Worm (Caenorhabditis elegans): Measurements from ENCODE around the gene T19E7.6.

The T19E7.6 gene

DNA sequence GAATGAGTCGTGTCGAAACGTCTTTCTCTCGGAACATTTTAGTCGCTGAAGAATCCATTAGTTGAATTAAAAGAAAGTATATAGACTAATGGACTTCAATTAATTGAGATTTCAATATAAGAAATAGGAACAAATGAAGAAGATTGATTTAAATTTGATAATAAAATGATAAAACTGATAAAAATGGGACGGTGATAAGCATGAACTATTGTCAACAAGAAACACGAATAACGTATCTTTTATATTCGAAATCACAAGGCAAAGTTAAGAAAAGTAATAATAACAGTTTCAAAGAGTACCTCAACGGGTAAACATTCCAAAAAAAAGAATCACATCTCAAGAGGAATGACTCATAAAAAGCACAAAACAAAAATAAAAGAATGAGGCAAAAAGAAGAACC is at the start of gene T19E7.6:
Gene T19E7.6, minus strand, starts transcription at position 45 of the 400 bp plus-strand sequence.
- peak; percentile 64 for TF ChIP-seq pha-4 (tag; optimal IDR thresholded peaks at IDR 0.05)
- TF ChIP-seq nhr-76 (tag; optimal IDR thresholded peaks at IDR 0.05), result no peak

DNA sequence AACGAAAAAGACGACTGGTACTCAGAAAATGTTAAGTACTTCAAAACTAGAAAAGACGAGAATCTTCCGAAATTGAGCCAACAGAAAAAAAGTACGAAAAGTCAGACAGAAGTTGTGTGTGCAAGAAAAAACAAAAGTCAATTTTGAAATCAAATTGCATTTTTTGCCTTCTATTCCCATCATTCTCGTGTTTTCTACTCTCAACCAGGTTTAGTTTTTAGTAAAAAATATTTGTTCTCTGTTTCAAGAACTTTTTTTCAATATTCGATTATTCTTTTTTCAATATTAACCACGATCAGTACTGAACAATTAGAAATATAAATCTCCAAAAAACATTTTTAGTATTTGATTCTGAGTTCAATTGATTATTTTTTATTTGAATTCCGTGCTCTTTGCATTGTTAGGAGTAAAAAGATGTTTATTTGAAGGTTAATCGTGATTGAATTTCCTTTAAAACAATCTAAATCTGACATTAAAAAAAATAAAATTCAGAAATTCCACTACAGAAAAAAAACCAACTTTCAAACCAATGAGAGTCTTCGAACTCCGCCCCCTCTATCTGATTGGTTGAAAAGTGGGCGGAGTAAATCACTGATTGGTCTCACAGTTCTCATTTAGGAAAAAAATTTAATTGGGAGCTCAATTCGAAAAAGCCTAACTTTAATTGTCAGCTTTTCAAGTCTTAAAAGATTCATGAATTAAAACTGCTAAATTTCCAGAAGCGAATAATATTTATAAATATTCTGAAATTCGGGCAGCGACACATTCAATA is 46.2 kb upstream of the T19E7.6 start:
- TF ChIP-seq jun-1 (tag; optimal IDR thresholded peaks at IDR 0.05) (no peak), unc-39 (tag; optimal IDR thresholded peaks at IDR 0.05) (no peak), lsy-12 (tag; optimal IDR thresholded peaks at IDR 0.05) (no peak), nfya-1 (tag; optimal IDR thresholded peaks at IDR 0.05; ENCODE audit: insufficient read depth) (peak; percentile 99), fkh-10 (GFP tag; optimal IDR thresholded peaks at IDR 0.05) (peak; percentile 27)

DNA sequence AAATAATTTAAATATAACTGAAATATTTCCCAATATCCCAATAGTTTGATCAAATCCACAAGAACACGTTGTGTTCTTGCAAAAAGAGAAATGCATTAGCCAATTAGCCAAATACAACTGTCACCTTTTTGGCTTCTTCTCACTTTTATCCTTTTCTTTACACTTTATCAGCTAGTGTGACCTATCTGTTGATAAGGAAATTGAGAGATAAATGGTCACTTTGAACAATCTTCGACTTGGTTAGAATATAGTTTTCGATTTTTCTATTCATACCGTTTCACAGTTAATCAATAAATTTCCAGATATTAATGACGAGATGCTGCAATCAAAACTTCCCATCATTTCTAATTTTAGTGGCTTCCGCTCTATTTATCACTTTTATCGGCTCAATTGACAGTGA is 39.5 kb upstream of the T19E7.6 start, which contains the start of gene C55C3.1:
Gene C55C3.1, plus strand, starts transcription at position 301 of the 400 bp plus-strand sequence.
- no peak for TF ChIP-seq ceh-82 (tag; optimal IDR thresholded peaks at IDR 0.05)
- peak in 1 of 3 experiments; percentile 46 for TF ChIP-seq elt-3 (tag; optimal IDR thresholded peaks at IDR 0.05)

DNA sequence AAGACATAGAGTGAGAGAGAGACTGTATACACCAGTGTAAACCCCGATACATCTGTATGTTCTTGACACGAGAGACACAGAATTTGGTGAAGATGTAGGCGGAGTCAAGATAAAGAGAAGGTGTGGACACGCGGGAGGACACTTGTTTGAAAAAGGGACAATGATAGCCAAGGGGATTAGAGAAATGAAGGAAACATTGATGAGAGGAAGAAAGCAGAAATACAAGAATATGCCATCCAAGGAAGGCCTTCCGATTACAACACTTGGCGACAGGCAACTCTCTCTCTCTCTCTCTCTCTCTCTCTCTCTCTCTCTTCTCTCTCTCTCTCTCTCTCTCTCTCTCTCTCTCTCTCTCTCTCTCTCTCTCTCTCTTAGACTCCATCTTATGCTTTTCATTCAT is 37.3 kb upstream of the T19E7.6 start:
- TF ChIP-seq nhr-43 (tag; optimal IDR thresholded peaks at IDR 0.05; ENCODE audit: poor library complexity, severe bottlenecking), result peak; percentile 53
- TF ChIP-seq nhr-23 (tag; optimal IDR thresholded peaks at IDR 0.05), result peak; percentile 16
- TF ChIP-seq nhr-25 (tag; optimal IDR thresholded peaks at IDR 0.05), result peak; percentile 64
- TF ChIP-seq tbx-2 (tag; optimal IDR thresholded peaks at IDR 0.05), result no peak

DNA sequence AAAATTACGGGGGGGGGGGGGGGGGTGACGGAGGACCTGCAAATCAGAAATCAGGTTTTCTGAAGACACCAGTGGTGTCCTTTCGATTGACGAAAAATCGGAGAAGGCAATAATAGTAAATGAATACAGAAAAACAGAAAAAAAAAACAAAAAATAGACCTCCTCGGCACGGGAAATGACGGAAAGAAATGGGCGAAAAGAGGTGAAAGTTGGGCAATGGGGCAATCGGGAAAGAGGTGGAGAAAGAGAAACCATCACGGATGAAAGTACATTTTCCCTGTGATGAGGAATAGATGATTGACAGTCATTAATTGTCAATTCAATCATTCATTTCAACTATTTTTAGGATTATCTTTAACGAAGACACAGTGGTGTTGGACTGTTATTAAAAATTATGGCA is 34.6 kb upstream of the T19E7.6 start:
- TF ChIP-seq nhr-23 (tag; optimal IDR thresholded peaks at IDR 0.05) (peak; percentile 5), ceh-28 (tag; optimal IDR thresholded peaks at IDR 0.05) (no peak)

DNA sequence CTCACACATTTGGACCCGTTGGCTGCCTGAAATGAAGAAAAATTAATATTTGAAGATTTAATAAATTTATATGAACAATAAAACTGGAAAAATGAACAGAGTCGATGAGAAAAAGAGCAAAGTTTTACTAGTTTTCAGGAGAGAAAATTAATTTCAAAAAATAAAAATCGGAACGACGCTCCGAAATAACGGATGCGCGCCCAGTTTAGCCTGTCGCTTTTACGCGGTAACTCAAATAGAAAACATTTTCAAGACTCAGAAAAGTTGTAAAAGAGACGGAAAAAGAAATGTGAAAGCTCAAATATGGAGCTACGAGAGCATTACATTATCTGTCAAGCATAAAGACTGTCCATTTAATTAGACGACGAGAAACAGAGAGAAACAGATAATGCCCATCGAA is 34.1 kb upstream of the T19E7.6 start, which contains the start of the genes C55C3.73 and perm-5:
Gene C55C3.73, minus strand, starts transcription at position 9 of the 400 bp plus-strand sequence.
Gene perm-5, minus strand, starts transcription at position 26 of the 400 bp plus-strand sequence.
- no peak for TF ChIP-seq snpc-4 (tag; optimal IDR thresholded peaks at IDR 0.05)
- no peak for TF ChIP-seq fkh-10 (GFP tag; optimal IDR thresholded peaks at IDR 0.05)
- no peak for TF ChIP-seq mml-1 (tag; optimal IDR thresholded peaks at IDR 0.05)
- no peak for TF ChIP-seq nhr-28 (tag; optimal IDR thresholded peaks at IDR 0.05)
- no peak for TF ChIP-seq jun-1 (tag; optimal IDR thresholded peaks at IDR 0.05)
- TF ChIP-seq R02D3.7 (tag; optimal IDR thresholded peaks at IDR 0.05), result no peak
- TF ChIP-seq daf-12 (tag; optimal IDR thresholded peaks at IDR 0.05), result no peak
- TF ChIP-seq ceh-9 (tag; optimal IDR thresholded peaks at IDR 0.05), result no peak
- TF ChIP-seq nhr-237 (tag; optimal IDR thresholded peaks at IDR 0.05), result no peak
- no peak for TF ChIP-seq ceh-16 (tag; optimal IDR thresholded peaks at IDR 0.05)
- no peak for TF ChIP-seq ZK546.5 (tag; optimal IDR thresholded peaks at IDR 0.05)
- no peak for TF ChIP-seq tbx-2 (tag; optimal IDR thresholded peaks at IDR 0.05)
- no peak for TF ChIP-seq nhr-11 (tag; optimal IDR thresholded peaks at IDR 0.05)
- no peak for TF ChIP-seq nhr-12 (tag; optimal IDR thresholded peaks at IDR 0.05)
- no peak for TF ChIP-seq hmg-11 (tag; optimal IDR thresholded peaks at IDR 0.05)

DNA sequence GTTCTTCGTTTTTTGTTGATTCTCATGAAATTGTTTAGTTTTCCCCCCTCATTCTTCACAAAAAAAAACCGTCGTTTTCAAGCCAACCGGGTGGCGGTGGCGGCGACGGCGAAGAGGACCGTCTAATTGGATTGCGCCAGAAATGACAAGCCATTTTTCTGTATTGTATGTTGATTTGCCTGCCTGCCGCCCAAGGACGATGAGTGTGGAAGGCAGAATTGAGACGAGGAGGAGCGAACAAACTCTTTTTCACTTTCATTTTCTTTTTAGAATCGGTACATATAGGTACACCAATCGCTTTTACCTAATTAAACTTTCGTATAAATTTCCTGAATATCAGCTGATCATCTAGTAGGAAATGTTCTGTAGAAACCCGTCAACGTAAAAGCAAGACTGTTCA is 32.3 kb upstream of the T19E7.6 start:
- TF ChIP-seq pha-4 (tag; optimal IDR thresholded peaks at IDR 0.05) (no peak), unc-39 (tag; optimal IDR thresholded peaks at IDR 0.05) (no peak), nhr-25 (tag; optimal IDR thresholded peaks at IDR 0.05) (peak; percentile 50), egl-27 (tag; optimal IDR thresholded peaks at IDR 0.05) (no peak)

DNA sequence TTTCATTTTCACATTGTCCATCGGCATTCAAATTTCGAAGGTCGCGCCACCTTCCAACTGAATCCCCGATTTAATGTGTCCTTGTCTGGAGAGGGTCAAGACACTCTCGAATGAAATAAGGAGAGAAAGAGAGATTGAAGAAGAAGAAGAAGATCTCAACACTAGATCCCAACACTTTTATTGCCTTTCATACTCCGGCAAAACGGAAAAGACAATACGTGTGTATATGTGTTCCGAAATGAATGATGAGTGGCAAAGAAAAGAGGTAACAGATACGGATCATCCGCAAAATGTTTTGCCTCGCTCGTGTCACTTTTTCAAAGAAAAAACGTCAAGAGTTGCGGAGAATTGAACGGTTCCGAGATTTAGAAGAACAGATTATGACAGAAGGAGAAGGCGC is 31.1 kb upstream of the T19E7.6 start:
- TF ChIP-seq nhr-25 (tag; optimal IDR thresholded peaks at IDR 0.05) (peak; percentile 64), zag-1 (tag; optimal IDR thresholded peaks at IDR 0.05) (no peak), daf-12 (tag; optimal IDR thresholded peaks at IDR 0.05) (no peak), ceh-16 (tag; optimal IDR thresholded peaks at IDR 0.05) (no peak), jun-1 (tag; optimal IDR thresholded peaks at IDR 0.05) (no peak)
